Worm (Caenorhabditis elegans): Measurements from ENCODE around the gene ugt-37.

Gene ugt-37

ce11 chrV:7145250-7145850, at the start of gene ugt-37:
TSS of gene ugt-37 (minus strand) at chrV:7145318.
- TF ChIP-seq pag-3 (tag; optimal IDR thresholded peaks at IDR 0.05; ENCODE audit: borderline replicate concordance) (no peak), C08G9.2 (tag; optimal IDR thresholded peaks at IDR 0.05) (no peak), lin-11 (tag; optimal IDR thresholded peaks at IDR 0.05) (no peak), ceh-24 (tag; optimal IDR thresholded peaks at IDR 0.05) (no peak), pax-1 (tag; optimal IDR thresholded peaks at IDR 0.05) (no peak), C38D4.7 (GFP tag; optimal IDR thresholded peaks at IDR 0.05) (no peak), gmeb-2 (tag; optimal IDR thresholded peaks at IDR 0.05) (no peak), syd-9 (tag; optimal IDR thresholded peaks at IDR 0.05) (no peak), K02D7.2 (tag; optimal IDR thresholded peaks at IDR 0.05) (no peak), npax-4 (tag; optimal IDR thresholded peaks at IDR 0.05) (no peak), Y22D7AL.16 (tag; optimal IDR thresholded peaks at IDR 0.05) (no peak), hlh-13 (GFP tag; optimal IDR thresholded peaks at IDR 0.05) (no peak), che-1 (tag; optimal IDR thresholded peaks at IDR 0.05) (no peak), fax-1 (tag; optimal IDR thresholded peaks at IDR 0.05) (no peak), nhr-232 (tag; optimal IDR thresholded peaks at IDR 0.05) (no peak)

DNA sequence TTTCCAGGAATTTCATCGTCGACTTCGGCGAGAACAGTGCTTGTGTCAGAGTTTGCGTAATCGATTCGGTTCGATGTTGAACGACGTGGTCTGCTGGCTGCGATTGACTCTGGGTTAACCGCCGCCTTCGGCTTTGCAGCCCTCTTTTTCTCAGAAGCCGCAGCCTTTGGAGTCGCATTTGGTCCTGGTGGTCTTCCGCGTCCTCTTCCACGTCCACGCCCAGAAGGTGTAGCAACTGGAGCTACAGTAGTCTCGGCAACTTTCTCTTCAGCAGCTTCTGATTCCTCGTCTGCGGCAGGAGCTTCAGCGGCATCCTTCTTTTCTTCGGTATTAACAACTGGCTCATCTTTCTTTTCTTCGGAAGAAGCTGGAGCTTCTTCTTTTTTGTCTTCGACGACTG, 49.7 kb upstream of the ugt-37 start:
- TF ChIP-seq fkh-10 (GFP tag; optimal IDR thresholded peaks at IDR 0.05), result no peak
- no peak for TF ChIP-seq K09A11.1 (tag; optimal IDR thresholded peaks at IDR 0.05; ENCODE audit: insufficient read depth)
- no peak for TF ChIP-seq F13H6.1 (tag; optimal IDR thresholded peaks at IDR 0.05)
- no peak for TF ChIP-seq nhr-232 (tag; optimal IDR thresholded peaks at IDR 0.05)
- no peak for TF ChIP-seq ztf-16 (tag; optimal IDR thresholded peaks at IDR 0.05)
- no peak for TF ChIP-seq ceh-6 (GFP tag; optimal IDR thresholded peaks at IDR 0.05)
- TF ChIP-seq lin-11 (tag; optimal IDR thresholded peaks at IDR 0.05), result no peak
- no peak for TF ChIP-seq ceh-18 (tag; optimal IDR thresholded peaks at IDR 0.05)
- TF ChIP-seq zip-5 (tag; optimal IDR thresholded peaks at IDR 0.05), result no peak
- TF ChIP-seq hlh-13 (GFP tag; optimal IDR thresholded peaks at IDR 0.05), result no peak
- no peak for TF ChIP-seq pag-3 (tag; optimal IDR thresholded peaks at IDR 0.05; ENCODE audit: borderline replicate concordance)
- TF ChIP-seq npax-4 (tag; optimal IDR thresholded peaks at IDR 0.05), result no peak
- no peak for TF ChIP-seq nfya-1 (tag; optimal IDR thresholded peaks at IDR 0.05)
- no peak for TF ChIP-seq ceh-30 (tag; optimal IDR thresholded peaks at IDR 0.05)
- TF ChIP-seq Y22D7AL.16 (tag; optimal IDR thresholded peaks at IDR 0.05), result no peak
- TF ChIP-seq sdc-2 (tag; optimal IDR thresholded peaks at IDR 0.05), result no peak
- no peak for TF ChIP-seq dve-1 (tag; optimal IDR thresholded peaks at IDR 0.05)
- no peak for TF ChIP-seq unc-86 (tag; optimal IDR thresholded peaks at IDR 0.05)

- no peak for TF ChIP-seq unc-42 (tag; optimal IDR thresholded peaks at IDR 0.05)
Measured at ce11 chrV:7193562-7193961, 48.4 kb upstream of the ugt-37 start, which contains the start of gene F09G2.8. TSS of gene F09G2.8 (minus strand) at chrV:7193662.

DNA sequence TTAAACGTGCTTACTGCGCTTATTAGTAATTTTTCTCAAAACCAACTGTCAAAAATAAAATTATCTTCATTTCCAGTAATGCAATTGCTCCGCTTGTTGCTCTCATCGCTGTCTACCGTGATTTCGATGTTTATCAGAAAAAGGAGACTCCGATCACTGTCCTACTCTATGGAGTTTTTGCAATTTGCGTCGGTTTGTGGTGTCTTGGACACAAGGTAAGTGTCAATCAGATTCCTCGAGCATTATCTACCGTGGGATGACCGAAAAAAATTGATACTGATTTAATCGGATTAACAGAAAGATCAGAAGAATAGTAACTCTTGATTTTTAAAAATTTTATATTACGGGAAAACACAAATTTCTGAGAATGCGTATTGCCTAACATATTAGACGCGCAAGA, 42.2 kb upstream of the ugt-37 start:
- TF ChIP-seq sdc-2 (tag; optimal IDR thresholded peaks at IDR 0.05) (no peak), ceh-30 (tag; optimal IDR thresholded peaks at IDR 0.05) (no peak), lin-11 (tag; optimal IDR thresholded peaks at IDR 0.05) (no peak), fkh-6 (tag; optimal IDR thresholded peaks at IDR 0.05) (no peak), pag-3 (tag; optimal IDR thresholded peaks at IDR 0.05; ENCODE audit: borderline replicate concordance) (no peak), sox-4 (tag; optimal IDR thresholded peaks at IDR 0.05) (no peak), tbx-2 (tag; optimal IDR thresholded peaks at IDR 0.05) (no peak), pros-1 (tag; optimal IDR thresholded peaks at IDR 0.05) (no peak), hlh-8 (tag; optimal IDR thresholded peaks at IDR 0.05) (no peak), C08G9.2 (tag; optimal IDR thresholded peaks at IDR 0.05) (no peak), npax-4 (tag; optimal IDR thresholded peaks at IDR 0.05) (no peak), madf-2 (tag; optimal IDR thresholded peaks at IDR 0.05) (no peak), pax-1 (tag; optimal IDR thresholded peaks at IDR 0.05) (no peak), rnt-1 (tag; optimal IDR thresholded peaks at IDR 0.05) (no peak), ets-4 (tag; optimal IDR thresholded peaks at IDR 0.05) (no peak), unc-42 (tag; optimal IDR thresholded peaks at IDR 0.05) (no peak), elt-4 (tag; optimal IDR thresholded peaks at IDR 0.05) (no peak), zip-5 (tag; optimal IDR thresholded peaks at IDR 0.05) (no peak), ttx-3 (tag; optimal IDR thresholded peaks at IDR 0.05) (no peak), hlh-30 (tag; optimal IDR thresholded peaks at IDR 0.05; ENCODE audit: insufficient read depth) (no peak)
